Fruit fly (Drosophila melanogaster) whole organism, embryonic: Measurements from ENCODE around the gene CG11951.

Experiments
- Antp ChIP-seq: fragments of 200-800 bp; sonication (Bioruptor generic); optimal IDR thresholded peaks from 3 replicates; lab custom pipeline; 2016; ENCODE audit warnings: missing biosample characterization, missing genetic modification characterization
- Atf-2 ChIP-seq: fragments of 200-800 bp; sonication (Bioruptor generic); optimal IDR thresholded peaks from 2 replicates; lab custom pipeline; 2016; ENCODE audit warnings: missing biosample characterization, missing genetic modification characterization
- B-H1 ChIP-seq: fragments of 200-800 bp; sonication (Bioruptor generic); IDR thresholded peaks from 3 replicates; pipeline ENCODE4 v1.3.6; 2022; ENCODE audit warnings: missing biosample characterization, missing genetic modification characterization
- CG10147 ChIP-seq: fragments of 200-800 bp; sonication (Bioruptor generic); optimal IDR thresholded peaks from 2 replicates; lab custom pipeline; 2019; ENCODE audit warnings: missing biosample characterization, mild to moderate bottlenecking, missing genetic modification characterization, moderate library complexity
- CG10431 ChIP-seq: fragments of 200-800 bp; sonication (Bioruptor generic); optimal IDR thresholded peaks from 3 replicates; lab custom pipeline; 2018; ENCODE audit warnings: missing biosample characterization, mild to moderate bottlenecking, missing genetic modification characterization
- CG10543 ChIP-seq: fragments of 200-800 bp; sonication (Bioruptor generic); optimal IDR thresholded peaks from 3 replicates; lab custom pipeline; 2017; ENCODE audit warnings: missing biosample characterization, mild to moderate bottlenecking, missing genetic modification characterization, moderate library complexity
- CG10959 ChIP-seq: fragments of 200-800 bp; sonication (Bioruptor generic); IDR thresholded peaks from 2 replicates; pipeline ENCODE4 v1.3.6; 2022; ENCODE audit warnings: missing biosample characterization, missing genetic modification characterization
- CG12236 ChIP-seq: fragments of 200-800 bp; sonication (Bioruptor generic); optimal IDR thresholded peaks from 2 replicates; lab custom pipeline; 2016; ENCODE audit warnings: missing biosample characterization, missing genetic modification characterization
- CG12769 ChIP-seq: fragments of 200-800 bp; sonication (Bioruptor generic); optimal IDR thresholded peaks from 2 replicates; lab custom pipeline; 2019; ENCODE audit warnings: missing biosample characterization, mild to moderate bottlenecking, missing genetic modification characterization, moderate library complexity
- CG13624 ChIP-seq: fragments of 200-800 bp; sonication (Bioruptor generic); optimal IDR thresholded peaks from 2 replicates; lab custom pipeline; 2016; ENCODE audit warnings: missing biosample characterization, missing genetic modification characterization
- CG15514 ChIP-seq: fragments of 200-800 bp; sonication (Bioruptor generic); optimal IDR thresholded peaks from 3 replicates; lab custom pipeline; 2017; ENCODE audit warnings: missing biosample characterization, missing genetic modification characterization, mild to moderate bottlenecking, moderate library complexity, missing genetic modification reagents
- CG15601 ChIP-seq: fragments of 200-800 bp; sonication (Bioruptor generic); optimal IDR thresholded peaks from 3 replicates; lab custom pipeline; 2019; ENCODE audit warnings: missing biosample characterization, mild to moderate bottlenecking, missing genetic modification characterization, moderate library complexity
- CG17186 ChIP-seq: fragments of 200-800 bp; sonication (Bioruptor generic); optimal IDR thresholded peaks from 3 replicates; lab custom pipeline; 2017; ENCODE audit warnings: missing biosample characterization, missing genetic modification reagents, missing genetic modification characterization
- CG2129 ChIP-seq: fragments of 200-800 bp; sonication (Bioruptor generic); IDR thresholded peaks from 2 replicates; pipeline ENCODE4 v1.3.6; 2022; ENCODE audit warnings: missing biosample characterization, missing genetic modification characterization; ENCODE audit not compliant: partially characterized antibody
- CG2889 ChIP-seq: fragments of 200-800 bp; sonication (Bioruptor generic); IDR thresholded peaks from 3 replicates; pipeline ENCODE4 v1.3.6; 2022; ENCODE audit warnings: missing biosample characterization, missing genetic modification characterization
- CG31441 ChIP-seq: fragments of 200-800 bp; sonication (Bioruptor generic); IDR thresholded peaks from 2 replicates; pipeline ENCODE4 v1.3.6; 2022; ENCODE audit warnings: missing biosample characterization, missing genetic modification characterization
- CG3163 ChIP-seq: fragments of 200-800 bp; sonication (Bioruptor generic); optimal IDR thresholded peaks from 3 replicates; lab custom pipeline; 2016; ENCODE audit warnings: missing biosample characterization, missing genetic modification characterization
- CG3995 ChIP-seq: fragments of 200-800 bp; sonication (Bioruptor generic); optimal IDR thresholded peaks from 3 replicates; lab custom pipeline; 2016; ENCODE audit warnings: missing biosample characterization, missing genetic modification characterization
- CG6272 ChIP-seq: fragments of 200-800 bp; sonication (Bioruptor generic); IDR thresholded peaks from 2 replicates; pipeline ENCODE4 v1.3.6; 2022; ENCODE audit warnings: missing biosample characterization, missing genetic modification characterization
- CG6791 ChIP-seq: fragments of 200-800 bp; sonication (Bioruptor generic); IDR thresholded peaks from 3 replicates; pipeline ENCODE4 v1.3.6; 2022; ENCODE audit warnings: missing biosample characterization, missing genetic modification characterization; ENCODE audit not compliant: partially characterized antibody
- CG7357 ChIP-seq: fragments of 200-800 bp; sonication (Bioruptor generic); IDR thresholded peaks from 3 replicates; pipeline ENCODE4 v1.3.6; 2022; ENCODE audit warnings: missing biosample characterization, missing genetic modification characterization
- CG7928 ChIP-seq: fragments of 200-800 bp; sonication (Bioruptor generic); optimal IDR thresholded peaks from 2 replicates; lab custom pipeline; 2017; ENCODE audit warnings: missing biosample characterization, mild to moderate bottlenecking, missing genetic modification characterization
- CG8388 ChIP-seq: fragments of 200-800 bp; sonication (Bioruptor generic); optimal IDR thresholded peaks from 2 replicates; lab custom pipeline; 2019; ENCODE audit warnings: missing biosample characterization, mild to moderate bottlenecking, missing genetic modification characterization, moderate library complexity
- Dip3 ChIP-seq: fragments of 200-800 bp; sonication (Bioruptor generic); optimal IDR thresholded peaks from 3 replicates; lab custom pipeline; 2016; ENCODE audit warnings: missing biosample characterization, missing genetic modification characterization
- Elba2 ChIP-seq: fragments of 200-800 bp; sonication (Bioruptor generic); optimal IDR thresholded peaks from 3 replicates; lab custom pipeline; 2016; ENCODE audit warnings: missing biosample characterization, missing genetic modification characterization
- Ets97D ChIP-seq: fragments of 200-800 bp; sonication (Bioruptor generic); optimal IDR thresholded peaks from 3 replicates; lab custom pipeline; 2016; ENCODE audit warnings: missing biosample characterization, missing genetic modification characterization
- Jarid2 ChIP-seq: fragments of 200-800 bp; sonication (Bioruptor generic); optimal IDR thresholded peaks from 3 replicates; lab custom pipeline; 2017; ENCODE audit warnings: mild to moderate bottlenecking, missing biosample characterization, missing genetic modification reagents, missing genetic modification characterization
- Neu2 ChIP-seq: fragments of 200-800 bp; sonication (Bioruptor generic); optimal IDR thresholded peaks from 3 replicates; lab custom pipeline; 2016; ENCODE audit warnings: missing biosample characterization, missing genetic modification characterization, borderline replicate concordance
- Oaz ChIP-seq: fragments of 200-800 bp; sonication (Bioruptor generic); IDR thresholded peaks from 2 replicates; pipeline ENCODE4 v1.3.6; 2022; ENCODE audit warnings: missing biosample characterization, missing genetic modification characterization
- Stat92E ChIP-seq, 3 experiments: fragments of >200 bp in 2 of 3; fragments of 200-800 bp in 1 of 3; sonication (Bioruptor generic) in 1 of 3; optimal IDR thresholded peaks; 2 replicates each; lab custom pipeline; 2017 to 2019; ENCODE audit warnings: missing biosample characterization in 3 of 3, missing genetic modification characterization in 3 of 3, mild to moderate bottlenecking in 1 of 3, moderate library complexity in 1 of 3
- Xbp1 ChIP-seq: fragments of 200-800 bp; sonication (Bioruptor generic); optimal IDR thresholded peaks from 3 replicates; lab custom pipeline; 2016; ENCODE audit warnings: missing biosample characterization, mild to moderate bottlenecking, missing genetic modification characterization
- aop ChIP-seq: fragments of 200-800 bp; sonication (Bioruptor generic); IDR thresholded peaks from 2 replicates; pipeline ENCODE4 v1.3.6; 2022; ENCODE audit warnings: missing biosample characterization, missing genetic modification characterization
- chif ChIP-seq, 2 experiments: fragments of 200-800 bp; sonication (Bioruptor generic); optimal IDR thresholded peaks; 3 replicates each; lab custom pipeline; 2016; ENCODE audit warnings: missing biosample characterization in 2 of 2, missing genetic modification characterization in 2 of 2
- croc ChIP-seq: fragments of 200-800 bp; sonication (Bioruptor generic); conservative IDR thresholded peaks from 3 replicates; pipeline ENCODE4 v1.3.6; 2022; ENCODE audit warnings: missing biosample characterization, missing genetic modification characterization
- cwo ChIP-seq: fragments of 200-800 bp; sonication (Bioruptor generic); optimal IDR thresholded peaks from 3 replicates; lab custom pipeline; 2017; ENCODE audit warnings: missing biosample characterization, missing genetic modification characterization, mild to moderate bottlenecking, moderate library complexity, missing genetic modification reagents
- dm ChIP-seq: fragments of 200-800 bp; sonication (Bioruptor generic); optimal IDR thresholded peaks from 3 replicates; lab custom pipeline; 2016; ENCODE audit warnings: missing biosample characterization, missing genetic modification characterization
- dpn ChIP-seq, 2 experiments: fragments of 200-800 bp; sonication (Bioruptor generic); optimal IDR thresholded peaks; 3 replicates each; lab custom pipeline; 2016; ENCODE audit warnings: missing biosample characterization in 2 of 2, missing genetic modification characterization in 2 of 2
- fru ChIP-seq: fragments of >200 bp; optimal IDR thresholded peaks from 2 replicates; lab custom pipeline; 2017
- ftz-f1 ChIP-seq: fragments of 200-800 bp; sonication (Bioruptor generic); optimal IDR thresholded peaks from 2 replicates; lab custom pipeline; 2016; ENCODE audit warnings: missing biosample characterization, missing genetic modification characterization
- knrl ChIP-seq: fragments of 200-800 bp; sonication (Bioruptor generic); IDR thresholded peaks from 3 replicates; pipeline ENCODE4 v1.3.6; 2022; ENCODE audit warnings: missing biosample characterization, missing genetic modification characterization; ENCODE audit not compliant: partially characterized antibody
- lab ChIP-seq: fragments of 200-800 bp; sonication (Bioruptor generic); optimal IDR thresholded peaks from 3 replicates; lab custom pipeline; 2017; ENCODE audit warnings: missing biosample characterization, missing genetic modification characterization, mild to moderate bottlenecking, moderate library complexity, missing genetic modification reagents
- repo ChIP-seq: fragments of 200-800 bp; sonication (Bioruptor generic); optimal IDR thresholded peaks from 2 replicates; lab custom pipeline; 2016; ENCODE audit warnings: missing biosample characterization, missing genetic modification characterization
- so ChIP-seq: fragments of 200-800 bp; sonication (Bioruptor generic); IDR thresholded peaks from 3 replicates; pipeline ENCODE4 v1.3.6; 2022; ENCODE audit warnings: missing biosample characterization, missing genetic modification characterization
- sqz ChIP-seq: fragments of 200-800 bp; sonication (Bioruptor generic); optimal IDR thresholded peaks from 3 replicates; lab custom pipeline; 2018; ENCODE audit warnings: missing biosample characterization, mild to moderate bottlenecking, missing genetic modification characterization
- stc ChIP-seq: fragments of 200-800 bp; sonication (Bioruptor generic); IDR thresholded peaks from 2 replicates; pipeline ENCODE4 v1.3.6; 2022; ENCODE audit warnings: missing biosample characterization, missing genetic modification characterization
- stwl ChIP-seq: fragments of 200-800 bp; sonication (Bioruptor generic); optimal IDR thresholded peaks from 3 replicates; lab custom pipeline; 2018; ENCODE audit warnings: missing biosample characterization, mild to moderate bottlenecking, missing genetic modification characterization, moderate library complexity
- ttk ChIP-seq: fragments of 200-800 bp; sonication (Bioruptor generic); IDR thresholded peaks from 2 replicates; pipeline ENCODE4 v2.1.2; 2022; ENCODE audit warnings: missing biosample characterization, missing genetic modification characterization
- tup ChIP-seq: fragments of 200-800 bp; sonication (Bioruptor generic); optimal IDR thresholded peaks from 2 replicates; lab custom pipeline; 2016; ENCODE audit warnings: missing biosample characterization, mild to moderate bottlenecking, missing genetic modification characterization, moderate library complexity
- zen ChIP-seq: fragments of 200-800 bp; sonication (Bioruptor generic); optimal IDR thresholded peaks from 3 replicates; lab custom pipeline; 2018; ENCODE audit warnings: missing biosample characterization, mild to moderate bottlenecking, missing genetic modification characterization, moderate library complexity

Gene CG11951

dm6 chr3R:29210542-29211393, 27.8 kb downstream of the CG11951 start (continued):
- TF ChIP-seq Neu2 (GFP tag; lab: Kevin White, UChicago): no peak
- TF ChIP-seq CG10543: peak; percentile 38
- no peak for TF ChIP-seq zen (tag; lab: Kevin White, UChicago)
- TF ChIP-seq CG12769 (tag; lab: Kevin White, UChicago): peak; percentile 93
- TF ChIP-seq CG3995 (GFP tag; lab: Kevin White, UChicago): no peak
- TF ChIP-seq CG10431: no peak
- no peak for TF ChIP-seq stwl (tag; lab: Kevin White, UChicago)
- no peak for TF ChIP-seq dm (GFP tag; lab: Kevin White, UChicago)
- no peak for TF ChIP-seq cwo
- peak; percentile 48 for TF ChIP-seq CG31441 (GFP tag; lab: Robert Waterston, UW)
- no peak for TF ChIP-seq fru (lab: Kevin White, UChicago)
- no peak for TF ChIP-seq Elba2 (GFP tag; lab: Kevin White, UChicago)
- no peak for TF ChIP-seq CG13624 (GFP tag; lab: Kevin White, UChicago)
- TF ChIP-seq Jarid2: no peak
- no peak for TF ChIP-seq Atf-2
- TF ChIP-seq CG7357 (GFP tag; lab: Robert Waterston, UW): no peak
- TF ChIP-seq stc (GFP tag; lab: Robert Waterston, UW): no peak
- no peak for TF ChIP-seq Dip3 (GFP tag; lab: Kevin White, UChicago)
- no peak for TF ChIP-seq repo (GFP tag; lab: Kevin White, UChicago)
- TF ChIP-seq Xbp1 (GFP tag; lab: Kevin White, UChicago): no peak
- TF ChIP-seq CG7928 (GFP tag; lab: Kevin White, UChicago): no peak
- no peak for TF ChIP-seq ftz-f1 (GFP tag; lab: Kevin White, UChicago)
- TF ChIP-seq croc (GFP tag; lab: Robert Waterston, UW): peak; percentile 38; the same call in 2 of the 3 replicates
- peak; percentile 65 for TF ChIP-seq sqz (GFP tag; lab: Kevin White, UChicago)
- TF ChIP-seq Ets97D: no peak
- TF ChIP-seq chif (GFP tag; optimal IDR thresholded peaks at IDR 0.05; lab: Kevin White, UChicago): peak in 1 of 2 experiments; percentile 5
- no peak for TF ChIP-seq CG2129 (GFP tag; lab: Robert Waterston, UW)
- TF ChIP-seq CG6272 (GFP tag; lab: Robert Waterston, UW): no peak
- TF ChIP-seq so: no peak
- TF ChIP-seq CG15601 (tag; lab: Kevin White, UChicago): peak; percentile 4
- no peak for TF ChIP-seq knrl (GFP tag; lab: Robert Waterston, UW)
- TF ChIP-seq CG3163 (GFP tag; lab: Kevin White, UChicago): no peak
- TF ChIP-seq ttk (GFP tag; lab: Robert Waterston, UW): no peak
- TF ChIP-seq CG6791 (GFP tag; lab: Robert Waterston, UW): no peak
- peak; percentile 6 for TF ChIP-seq CG8388 (GFP tag; lab: Kevin White, UChicago)
- no peak for TF ChIP-seq CG12236 (GFP tag; lab: Kevin White, UChicago)
- TF ChIP-seq lab: no peak
- no peak for TF ChIP-seq Oaz (GFP tag; lab: Robert Waterston, UW)
- no peak for TF ChIP-seq CG15514
- no peak for TF ChIP-seq Antp (GFP tag; lab: Kevin White, UChicago)
- no peak for TF ChIP-seq Stat92E (GFP tag; optimal IDR thresholded peaks at IDR 0.05; lab: Kevin White, UChicago)
- TF ChIP-seq B-H1: no peak
- no peak for TF ChIP-seq CG10959 (GFP tag; lab: Robert Waterston, UW)
- TF ChIP-seq CG2889 (GFP tag; lab: Robert Waterston, UW): no peak
- TF ChIP-seq aop: no peak
- no peak for TF ChIP-seq dpn (GFP tag; optimal IDR thresholded peaks at IDR 0.05; lab: Kevin White, UChicago)
- no peak for TF ChIP-seq CG10147 (GFP tag; lab: Kevin White, UChicago)
- no peak for TF ChIP-seq CG17186 (GFP tag; lab: Kevin White, UChicago)
- no peak for TF ChIP-seq tup
